Worm (Caenorhabditis elegans) whole organism, young adult: ENCODE data around the gene C05D12.5.

ENCODE experiments used
- B0019.2 ChIP-seq: fragments of 200-800 bp; sonication (Bioruptor generic); conservative IDR thresholded peaks from 2 replicates; pipeline ENCODE4 v1.3.6; 2022; ENCODE audit warnings: missing genetic modification reagents, missing genetic modification characterization, missing compliant biosample characterization
- B0261.1 ChIP-seq: sonication (generic microtip); optimal IDR thresholded peaks from 2 replicates; lab custom pipeline; 2016; ENCODE audit warnings: mild to moderate bottlenecking, missing genetic modification characterization, moderate library complexity, missing compliant biosample characterization
- B0336.3 ChIP-seq: fragments of 200-800 bp; sonication (Bioruptor generic); IDR thresholded peaks from 2 replicates; pipeline ENCODE4 v1.3.6; 2022; ENCODE audit warnings: missing genetic modification characterization, missing compliant biosample characterization
- F10E7.11 ChIP-seq: sonication (generic microtip); optimal IDR thresholded peaks from 2 replicates; lab custom pipeline; 2017; ENCODE audit warnings: mild to moderate bottlenecking, missing genetic modification characterization, moderate library complexity, missing compliant biosample characterization
- F37B4.10 ChIP-seq: fragments of 200-800 bp; sonication (Bioruptor generic); IDR thresholded peaks from 2 replicates; pipeline ENCODE4 v1.3.6; 2022; ENCODE audit warnings: missing genetic modification characterization, missing compliant biosample characterization
- F49E8.2 ChIP-seq: sonication (generic microtip); optimal IDR thresholded peaks from 3 replicates; lab custom pipeline; 2017; ENCODE audit warnings: missing genetic modification characterization, mild to moderate bottlenecking, missing compliant biosample characterization, antibody characterized with exemption, moderate library complexity; ENCODE audit not compliant: insufficient read depth
- K12H6.12 ChIP-seq: fragments of 200-800 bp; sonication (Bioruptor generic); optimal IDR thresholded peaks from 2 replicates; lab custom pipeline; 2018; ENCODE audit warnings: mild to moderate bottlenecking, missing genetic modification characterization, missing compliant biosample characterization
- Y79H2A.3 ChIP-seq: fragments of 200-800 bp; sonication (Bioruptor generic); conservative IDR thresholded peaks from 2 replicates; pipeline ENCODE4 v1.3.6; 2022; ENCODE audit warnings: missing genetic modification reagents, missing genetic modification characterization, missing compliant biosample characterization
- Y95B8A.8 ChIP-seq: fragments of 200-800 bp; sonication (Bioruptor generic); IDR thresholded peaks from 2 replicates; pipeline ENCODE4 v1.3.6; 2022; ENCODE audit warnings: missing genetic modification reagents, missing genetic modification characterization, missing compliant biosample characterization
- ZK185.1 ChIP-seq: sonication (generic microtip); optimal IDR thresholded peaks from 2 replicates; lab custom pipeline; 2016; ENCODE audit warnings: mild to moderate bottlenecking, missing genetic modification characterization, missing compliant biosample characterization; ENCODE audit not compliant: poor library complexity, severe bottlenecking
- akir-1 ChIP-seq: fragments of 200-800 bp; sonication (Bioruptor generic); optimal IDR thresholded peaks from 2 replicates; lab custom pipeline; 2018; ENCODE audit warnings: mild to moderate bottlenecking, missing genetic modification characterization, moderate library complexity, missing compliant biosample characterization
- attf-3 ChIP-seq: fragments of 200-800 bp; sonication (Bioruptor generic); conservative IDR thresholded peaks from 2 replicates; pipeline ENCODE4 v1.3.6; 2022; ENCODE audit warnings: missing genetic modification reagents, missing genetic modification characterization, missing compliant biosample characterization
- attf-5 ChIP-seq: fragments of 200-800 bp; sonication (Bioruptor generic); optimal IDR thresholded peaks from 2 replicates; lab custom pipeline; 2018; ENCODE audit warnings: mild to moderate bottlenecking, missing genetic modification characterization, missing compliant biosample characterization
- bed-1 ChIP-seq: fragments of 200-800 bp; sonication (Bioruptor generic); IDR thresholded peaks from 2 replicates; pipeline ENCODE4 v1.3.6; 2022; ENCODE audit warnings: missing genetic modification reagents, missing genetic modification characterization, missing compliant biosample characterization
- cebp-1 ChIP-seq, 2 experiments: fragments of 200-800 bp in 1 of 2; sonication (Bioruptor generic) in 1 of 2; sonication (generic microtip) in 1 of 2; IDR thresholded peaks in 1 of 2; optimal IDR thresholded peaks in 1 of 2; 2 replicates each; pipeline versions ENCODE4 v1.3.6 to Lab custom; 2017 to 2022; ENCODE audit warnings: missing compliant biosample characterization in 2 of 2, missing genetic modification characterization in 2 of 2, mild to moderate bottlenecking in 1 of 2, missing genetic modification reagents in 1 of 2, moderate library complexity in 1 of 2
- ceh-40 ChIP-seq: fragments of 200-800 bp; sonication (Bioruptor generic); IDR thresholded peaks from 2 replicates; pipeline ENCODE4 v1.3.6; 2022; ENCODE audit warnings: missing genetic modification characterization, missing compliant biosample characterization
- ceh-79 ChIP-seq: sonication (generic microtip); optimal IDR thresholded peaks from 2 replicates; lab custom pipeline; 2017; ENCODE audit warnings: mild to moderate bottlenecking, missing genetic modification characterization, missing compliant biosample characterization
- chd-7 ChIP-seq: sonication (generic microtip); optimal IDR thresholded peaks from 2 replicates; lab custom pipeline; 2016; ENCODE audit warnings: mild to moderate bottlenecking, missing genetic modification characterization, moderate library complexity, missing compliant biosample characterization
- dpl-1 ChIP-seq: fragments of 150-350 bp; optimal IDR thresholded peaks from 2 replicates; lab custom pipeline; 2014; ENCODE audit warnings: missing biosample characterization, missing genetic modification reagents, missing genetic modification characterization
- egl-18 ChIP-seq: fragments of 200-800 bp; sonication (Bioruptor generic); IDR thresholded peaks from 2 replicates; pipeline ENCODE4 v1.3.6; 2022; ENCODE audit warnings: missing genetic modification reagents, missing genetic modification characterization, missing compliant biosample characterization
- egl-44 ChIP-seq: fragments of 200-800 bp; sonication (Bioruptor generic); IDR thresholded peaks from 2 replicates; pipeline ENCODE4 v1.3.6; 2022; ENCODE audit warnings: missing genetic modification reagents, missing genetic modification characterization, missing compliant biosample characterization
- egrh-3 ChIP-seq: fragments of 200-800 bp; sonication (Bioruptor generic); IDR thresholded peaks from 2 replicates; pipeline ENCODE4 v1.3.6; 2022; ENCODE audit warnings: missing genetic modification reagents, missing genetic modification characterization, missing compliant biosample characterization
- gei-17 ChIP-seq: fragments of 200-800 bp; sonication (Bioruptor generic); optimal IDR thresholded peaks from 2 replicates; lab custom pipeline; 2018; ENCODE audit warnings: mild to moderate bottlenecking, missing genetic modification characterization, missing compliant biosample characterization
- hlh-12 ChIP-seq: sonication (generic microtip); optimal IDR thresholded peaks from 2 replicates; lab custom pipeline; 2016; ENCODE audit warnings: missing genetic modification characterization, missing compliant biosample characterization
- hmg-1.2 ChIP-seq: fragments of 200-800 bp; sonication (Bioruptor generic); IDR thresholded peaks from 2 replicates; pipeline ENCODE4 v1.3.6; 2022; ENCODE audit warnings: missing genetic modification reagents, missing genetic modification characterization, missing compliant biosample characterization
- hrde-1 ChIP-seq: sonication (generic microtip); optimal IDR thresholded peaks from 2 replicates; lab custom pipeline; 2016; ENCODE audit warnings: missing genetic modification characterization, mild to moderate bottlenecking, missing compliant biosample characterization, moderate library complexity, missing genotype, missing genetic modification reagents, borderline replicate concordance
- hsf-1 ChIP-seq: fragments of 200-800 bp; sonication (Bioruptor generic); IDR thresholded peaks from 2 replicates; pipeline ENCODE4 v1.3.6; 2022; ENCODE audit warnings: missing genetic modification reagents, missing genetic modification characterization, missing compliant biosample characterization
- lag-1 ChIP-seq: fragments of 200-800 bp; sonication (Bioruptor generic); IDR thresholded peaks from 2 replicates; pipeline ENCODE4 v1.3.6; 2022; ENCODE audit warnings: missing genetic modification reagents, missing genetic modification characterization, missing compliant biosample characterization
- let-526 ChIP-seq: fragments of 200-800 bp; sonication (Bioruptor generic); IDR thresholded peaks from 2 replicates; pipeline ENCODE4 v1.3.6; 2022; ENCODE audit warnings: missing genetic modification reagents, missing genetic modification characterization, missing compliant biosample characterization
- lin-40 ChIP-seq: sonication (generic microtip); optimal IDR thresholded peaks from 2 replicates; lab custom pipeline; 2016; ENCODE audit warnings: missing genetic modification characterization, mild to moderate bottlenecking, missing compliant biosample characterization, missing genotype, missing genetic modification reagents
- lsy-27 ChIP-seq: sonication (generic microtip); optimal IDR thresholded peaks from 2 replicates; lab custom pipeline; 2017; ENCODE audit warnings: missing genetic modification characterization, mild to moderate bottlenecking, missing compliant biosample characterization, antibody characterized with exemption, missing genotype, borderline replicate concordance; ENCODE audit not compliant: insufficient read depth
- nfya-2 ChIP-seq: fragments of 200-800 bp; sonication (Bioruptor generic); IDR thresholded peaks from 2 replicates; pipeline ENCODE4 v1.3.6; 2022; ENCODE audit warnings: missing genetic modification reagents, missing genetic modification characterization, missing compliant biosample characterization
- nfyb-1 ChIP-seq: fragments of 200-800 bp; sonication (Bioruptor generic); IDR thresholded peaks from 2 replicates; pipeline ENCODE4 v1.3.6; 2022; ENCODE audit warnings: missing genetic modification reagents, missing genetic modification characterization, missing compliant biosample characterization
- nhr-179 ChIP-seq: sonication (generic microtip); optimal IDR thresholded peaks from 2 replicates; lab custom pipeline; 2016; ENCODE audit warnings: mild to moderate bottlenecking, missing genetic modification characterization, missing compliant biosample characterization
- nhr-80 ChIP-seq: sonication (generic microtip); optimal IDR thresholded peaks from 2 replicates; lab custom pipeline; 2016; ENCODE audit warnings: missing genetic modification characterization, missing compliant biosample characterization
- pbrm-1 ChIP-seq: fragments of 200-800 bp; sonication (Bioruptor generic); IDR thresholded peaks from 2 replicates; pipeline ENCODE4 v1.3.6; 2022; ENCODE audit warnings: missing genetic modification reagents, missing genetic modification characterization, missing compliant biosample characterization
- sdz-38 ChIP-seq: sonication (generic microtip); optimal IDR thresholded peaks from 2 replicates; lab custom pipeline; 2016; ENCODE audit warnings: missing genotype, missing genetic modification characterization, missing compliant biosample characterization
- snpc-3.4 ChIP-seq: sonication (generic microtip); optimal IDR thresholded peaks from 2 replicates; lab custom pipeline; 2017; ENCODE audit warnings: missing genetic modification characterization, mild to moderate bottlenecking, missing compliant biosample characterization, antibody characterized with exemption, moderate library complexity, missing genotype, missing genetic modification reagents
- snpc-4 ChIP-seq, 5 experiments: fragments of 150-350 bp in 1 of 5; sonication (generic microtip) in 4 of 5; optimal IDR thresholded peaks; 2 replicates each; lab custom pipeline; 2014 to 2018; ENCODE audit warnings: missing genetic modification characterization in 5 of 5, missing biosample characterization in 3 of 5, antibody characterized with exemption in 2 of 5, mild to moderate bottlenecking in 2 of 5, missing compliant biosample characterization in 2 of 5, missing genotype in 2 of 5, moderate library complexity in 2 of 5, missing genetic modification reagents in 1 of 5
- unc-130 ChIP-seq: sonication (generic microtip); optimal IDR thresholded peaks from 2 replicates; lab custom pipeline; 2016; ENCODE audit warnings: missing genetic modification reagents, missing genetic modification characterization, missing compliant biosample characterization
- unc-62 ChIP-seq: fragments of 150-350 bp; optimal IDR thresholded peaks from 2 replicates; lab custom pipeline; 2014; ENCODE audit warnings: missing biosample characterization, missing genetic modification reagents, missing genetic modification characterization
- ztf-18 ChIP-seq: sonication (generic microtip); optimal IDR thresholded peaks from 2 replicates; lab custom pipeline; 2016; ENCODE audit warnings: missing genotype, mild to moderate bottlenecking, missing genetic modification characterization, missing compliant biosample characterization
- ztf-3 ChIP-seq: fragments of 200-800 bp; sonication (Bioruptor generic); optimal IDR thresholded peaks from 2 replicates; lab custom pipeline; 2018; ENCODE audit warnings: mild to moderate bottlenecking, missing genetic modification characterization, missing compliant biosample characterization

The C05D12.5 gene

DNA sequence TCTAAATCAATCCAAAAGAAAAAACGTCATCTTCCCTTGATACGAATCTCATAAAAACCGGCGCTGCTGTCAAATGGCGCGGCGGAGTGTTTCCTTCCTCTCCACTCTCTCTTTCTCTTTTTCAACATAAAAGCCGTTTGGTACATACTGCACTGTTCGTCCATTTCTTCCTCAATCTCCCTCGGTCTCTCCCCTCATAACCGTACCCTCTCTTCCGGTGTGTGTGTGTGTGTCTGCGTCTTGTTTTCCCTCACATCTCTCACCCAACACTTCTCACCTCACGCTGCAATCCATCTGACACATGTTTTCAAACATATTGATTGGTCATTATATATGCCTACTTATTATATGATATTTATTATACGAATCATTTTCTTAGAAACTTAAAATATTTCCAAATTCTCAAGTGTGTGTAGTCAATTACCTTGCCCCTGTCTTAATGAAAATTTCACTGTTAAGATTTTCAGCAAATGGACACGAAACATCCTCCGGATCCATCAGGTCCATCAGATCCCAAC, 30.4 kb downstream of the C05D12.5 start, which contains the start of the genes aars-1 and rga-1 (continued):
- TF ChIP-seq snpc-3.4 = no peak
- peak; percentile 30 for TF ChIP-seq chd-7 (tag; lab: Kevin White, UChicago)
- no peak for TF ChIP-seq ceh-40
- TF ChIP-seq K12H6.12 (tag; lab: Kevin White, UChicago) = peak; percentile 4
- peak; percentile 45 for TF ChIP-seq ZK185.1 (tag; lab: Kevin White, UChicago)
- TF ChIP-seq hsf-1 (GFP tag; lab: Robert Waterston, UW) = no peak
- TF ChIP-seq B0019.2 (GFP tag; lab: Robert Waterston, UW) = no peak
- TF ChIP-seq dpl-1 = no peak
- no peak for TF ChIP-seq nhr-179
- TF ChIP-seq hmg-1.2 = peak; percentile 66; the same call in 1 of the 2 replicates
- TF ChIP-seq nhr-80 (tag; lab: Kevin White, UChicago) = peak; percentile 96
- no peak for TF ChIP-seq F10E7.11 (tag; lab: Kevin White, UChicago)
- TF ChIP-seq sdz-38 (tag; lab: Kevin White, UChicago) = no peak
- 0 out of 2 replicates have a peak, but pooled peaks have one; percentile 33 for TF ChIP-seq pbrm-1 (GFP tag; lab: Robert Waterston, UW)
- no peak for TF ChIP-seq bed-1 (GFP tag; lab: Robert Waterston, UW)
- no peak for TF ChIP-seq ceh-79 (tag; lab: Kevin White, UChicago)
- TF ChIP-seq nfya-2 (GFP tag; lab: Robert Waterston, UW) = no peak
- TF ChIP-seq hrde-1 = no peak
- TF ChIP-seq F37B4.10 (GFP tag; lab: Robert Waterston, UW) = no peak
- TF ChIP-seq egl-18 (GFP tag; lab: Robert Waterston, UW) = no peak
- TF ChIP-seq let-526 (GFP tag; lab: Robert Waterston, UW) = no peak
- TF ChIP-seq unc-62 = no peak
- TF ChIP-seq attf-3 (GFP tag; lab: Robert Waterston, UW) = no peak
- TF ChIP-seq lag-1 (GFP tag; lab: Robert Waterston, UW) = no peak
- no peak for TF ChIP-seq lsy-27 (tag; lab: Kevin White, UChicago)
- no peak for TF ChIP-seq cebp-1 (GFP tag; IDR thresholded peaks at IDR 0.05; lab: Robert Waterston, UW)
- TF ChIP-seq cebp-1 (tag; optimal IDR thresholded peaks at IDR 0.05; lab: Kevin White, UChicago) = peak; percentile 59
- TF ChIP-seq ztf-18 = peak; percentile 74
- no peak for TF ChIP-seq snpc-4 (GFP tag; optimal IDR thresholded peaks at IDR 0.05; lab: Kevin White, UChicago)
- peak in 3 of 4 experiments; percentile 18 to 39 (median 38) for TF ChIP-seq snpc-4 (tag; optimal IDR thresholded peaks at IDR 0.05; lab: Kevin White, UChicago)
- no peak for TF ChIP-seq unc-130 (GFP tag; lab: Kevin White, UChicago)
- TF ChIP-seq egl-44 (GFP tag; lab: Robert Waterston, UW) = no peak
- TF ChIP-seq F49E8.2 (tag; lab: Kevin White, UChicago) = no peak
- TF ChIP-seq Y95B8A.8 = no peak
- peak; percentile 52; the same call in 1 of the 2 replicates for TF ChIP-seq B0336.3 (GFP tag; lab: Robert Waterston, UW)
- TF ChIP-seq nfyb-1 (GFP tag; lab: Robert Waterston, UW) = peak; percentile 71
- peak; percentile 34 for TF ChIP-seq lin-40 (tag; lab: Kevin White, UChicago)

DNA sequence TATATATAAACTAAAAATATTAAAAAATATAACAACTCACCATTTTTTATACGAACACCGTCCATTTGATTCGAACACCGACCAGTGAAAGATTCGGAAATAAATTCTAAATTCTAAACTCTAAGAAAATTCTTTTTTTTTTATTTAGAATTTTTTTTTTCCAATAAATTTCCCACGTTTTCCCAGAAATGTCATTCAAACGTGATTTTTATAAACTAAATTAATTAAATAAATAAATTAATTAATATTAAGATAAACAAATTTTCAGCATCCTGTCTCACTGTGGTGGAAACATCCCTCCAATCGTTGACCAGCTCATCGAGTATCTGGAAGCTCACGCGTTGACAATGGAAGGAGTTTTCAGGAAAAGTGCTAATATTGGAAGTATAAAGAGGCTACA, 33.5 kb downstream of the C05D12.5 start, which contains the start of gene klp-17:
Gene klp-17 (minus strand): TSS at position 101 of the 400 bp plus-strand sequence.
- TF ChIP-seq ztf-3 (GFP tag; lab: Kevin White, UChicago) = no peak
- TF ChIP-seq attf-5 (GFP tag; lab: Kevin White, UChicago) = no peak
- no peak for TF ChIP-seq ceh-79 (tag; lab: Kevin White, UChicago)
- TF ChIP-seq Y79H2A.3 (GFP tag; lab: Robert Waterston, UW) = no peak
- no peak for TF ChIP-seq egrh-3 (GFP tag; lab: Robert Waterston, UW)
- TF ChIP-seq hlh-12 (tag; lab: Kevin White, UChicago) = no peak
- no peak for TF ChIP-seq B0261.1 (tag; lab: Kevin White, UChicago)
- TF ChIP-seq akir-1 (GFP tag; lab: Kevin White, UChicago) = no peak
- TF ChIP-seq unc-62 = no peak
- TF ChIP-seq F10E7.11 (tag; lab: Kevin White, UChicago) = no peak
- no peak for TF ChIP-seq lin-40 (tag; lab: Kevin White, UChicago)
- TF ChIP-seq gei-17 = no peak
- TF ChIP-seq hrde-1 = no peak
